Fruit fly (Drosophila melanogaster) Kc167 (cell line): Measurements from ENCODE around the gene nero.

Experiments used
- Myc ChIP-seq: fragments of >200 bp; optimal IDR thresholded peaks from 2 replicates; lab custom pipeline; 2017; ENCODE audit warnings: missing external identifiers
- insv ChIP-seq: fragments of >200 bp; optimal IDR thresholded peaks from 3 replicates; lab custom pipeline; 2018; ENCODE audit warnings: missing external identifiers
- ttk ChIP-seq: sonication (Bioruptor generic); optimal IDR thresholded peaks from 2 replicates; lab custom pipeline; 2017; ENCODE audit warnings: missing external identifiers

DNA sequence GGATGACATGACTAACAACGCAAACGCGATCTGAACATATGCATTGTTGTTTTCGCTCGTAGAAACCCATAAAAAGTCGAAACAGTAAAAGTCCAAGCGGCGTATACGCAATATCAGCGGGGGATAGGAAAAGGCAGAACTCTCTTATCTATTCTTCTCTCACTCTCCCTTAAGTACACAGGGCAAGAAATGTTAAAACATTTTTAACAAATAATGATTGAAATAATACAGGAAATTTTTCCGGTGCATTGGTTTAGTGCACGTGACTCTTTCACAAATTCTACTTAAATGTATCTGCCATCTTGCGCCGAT, 31.7 kb downstream of the nero start:
- TF ChIP-seq ttk (no peak), Myc (lab: Kevin White, UChicago) (no peak), insv (no peak)
